Fruit fly (Drosophila melanogaster) S2 (cell line): ENCODE measurements around the gene kumpel.

Source experiments
- CG8478 ChIP-seq: fragments of >200 bp; optimal IDR thresholded peaks from 2 replicates; lab custom pipeline; 2018
- CTCF ChIP-seq, 2 experiments: fragments of >200 bp; optimal IDR thresholded peaks; 2 replicates each; lab custom pipeline; 2018

dm6 chr3R:25883877-25884276 lies 22.9 kb upstream of the kumpel start:
- no peak for TF ChIP-seq CG8478 (lab: Kevin White, UChicago)
- no peak for TF ChIP-seq CTCF (optimal IDR thresholded peaks at IDR 0.05; lab: Kevin White, UChicago)
